Worm (Caenorhabditis elegans) whole organism, early embryonic: ENCODE measurements around the gene EEED8.12.

Experiments
- F13C5.2 ChIP-seq: sonication (generic microtip); optimal IDR thresholded peaks from 2 replicates; lab custom pipeline; 2017; ENCODE audit warnings: mild to moderate bottlenecking, missing genetic modification characterization, inconsistent platforms, missing compliant biosample characterization
- ama-1 ChIP-seq: fragments of 150-350 bp; optimal IDR thresholded peaks from 2 replicates; lab custom pipeline; 2014
- ceh-13 ChIP-seq: fragments of 200-800 bp; sonication (Bioruptor generic); optimal IDR thresholded peaks from 2 replicates; lab custom pipeline; 2018; ENCODE audit warnings: mild to moderate bottlenecking, missing genetic modification characterization, missing compliant biosample characterization
- ceh-36 ChIP-seq: sonication (generic microtip); optimal IDR thresholded peaks from 2 replicates; lab custom pipeline; 2016; ENCODE audit warnings: missing genetic modification characterization, inconsistent platforms, missing compliant biosample characterization
- flt-1 ChIP-seq: fragments of 200-800 bp; sonication (Bioruptor generic); IDR thresholded peaks from 2 replicates; pipeline ENCODE4 v1.3.6; 2022; ENCODE audit warnings: missing genetic modification characterization, missing compliant biosample characterization
- hmbx-1 ChIP-seq: sonication (generic microtip); optimal IDR thresholded peaks from 2 replicates; lab custom pipeline; 2016; ENCODE audit warnings: mild to moderate bottlenecking, missing genetic modification characterization, missing compliant biosample characterization
- hmg-4 ChIP-seq: fragments of 200-800 bp; sonication (Bioruptor generic); optimal IDR thresholded peaks from 2 replicates; lab custom pipeline; 2018; ENCODE audit warnings: mild to moderate bottlenecking, missing genetic modification characterization, missing compliant biosample characterization
- hnd-1 ChIP-seq: sonication (generic microtip); optimal IDR thresholded peaks from 2 replicates; lab custom pipeline; 2016; ENCODE audit warnings: missing genetic modification characterization, missing compliant biosample characterization
- scrt-1 ChIP-seq: fragments of 200-800 bp; sonication (Bioruptor generic); IDR thresholded peaks from 2 replicates; pipeline ENCODE4 v1.3.6; 2022; ENCODE audit warnings: missing genetic modification characterization, missing compliant biosample characterization
- sea-1 ChIP-seq: fragments of 200-800 bp; sonication (Bioruptor generic); conservative IDR thresholded peaks from 2 replicates; pipeline ENCODE4 v1.3.6; 2022; ENCODE audit warnings: missing genetic modification characterization, missing compliant biosample characterization
- tbx-37 ChIP-seq: fragments of 200-800 bp; sonication (Bioruptor generic); conservative IDR thresholded peaks from 2 replicates; pipeline ENCODE4 v1.3.6; 2022; ENCODE audit warnings: missing genetic modification reagents, missing genetic modification characterization, missing compliant biosample characterization
- tra-4 ChIP-seq: sonication (generic microtip); optimal IDR thresholded peaks from 2 replicates; lab custom pipeline; 2017; ENCODE audit warnings: missing genetic modification characterization, missing compliant biosample characterization

ce11 chrII:5395594-5395993 lies 13.2 kb downstream of the EEED8.12 start, which contains the start of gene pink-1:
- TF ChIP-seq scrt-1 = no peak
- TF ChIP-seq ceh-13 (GFP tag; lab: Kevin White, UChicago) = no peak
- no peak for TF ChIP-seq ceh-36
- TF ChIP-seq ama-1 = no peak
- TF ChIP-seq F13C5.2 = no peak
- no peak for TF ChIP-seq tra-4 (tag; lab: Kevin White, UChicago)
- no peak for TF ChIP-seq tbx-37
- no peak for TF ChIP-seq hmg-4
- TF ChIP-seq flt-1 (GFP tag; lab: Robert Waterston, UW) = no peak
- no peak for TF ChIP-seq hnd-1
- no peak for TF ChIP-seq hmbx-1 (tag; lab: Kevin White, UChicago)
- no peak for TF ChIP-seq sea-1 (GFP tag; lab: Robert Waterston, UW)
